Fruit fly (Drosophila melanogaster) whole organism, pupa: ENCODE data around the gene CG2991.
A peak's percentile ranks its signal among the peaks of the same experiment; 100 is the strongest.

Source experiments
- CG10348 ChIP-seq: fragments of 200-800 bp; sonication (Bioruptor generic); IDR thresholded peaks from 2 replicates; pipeline ENCODE4 v1.3.6; 2022; ENCODE audit warnings: missing biosample characterization, missing genetic modification characterization
- CG12605 ChIP-seq: fragments of 200-800 bp; sonication (Bioruptor generic); IDR thresholded peaks from 2 replicates; pipeline ENCODE4 v1.3.6; 2022; ENCODE audit warnings: missing biosample characterization, missing genetic modification characterization
- CG13204 ChIP-seq: fragments of 200-800 bp; sonication (Bioruptor generic); optimal IDR thresholded peaks from 2 replicates; lab custom pipeline; 2018; ENCODE audit warnings: missing biosample characterization, mild to moderate bottlenecking, missing genetic modification characterization, moderate library complexity
- CG14655 ChIP-seq: fragments of 200-800 bp; sonication (Bioruptor generic); optimal IDR thresholded peaks from 3 replicates; lab custom pipeline; 2017; ENCODE audit warnings: mild to moderate bottlenecking, missing biosample characterization, missing genetic modification reagents, missing genetic modification characterization
- CG15710 ChIP-seq: fragments of 200-800 bp; sonication (Bioruptor generic); optimal IDR thresholded peaks from 2 replicates; lab custom pipeline; 2018; ENCODE audit warnings: missing biosample characterization, mild to moderate bottlenecking, missing genetic modification characterization, moderate library complexity
- CG17806 ChIP-seq: fragments of 200-800 bp; sonication (Bioruptor generic); optimal IDR thresholded peaks from 2 replicates; lab custom pipeline; 2018; ENCODE audit warnings: missing biosample characterization, mild to moderate bottlenecking, missing genetic modification characterization, moderate library complexity
- CG32121 ChIP-seq: fragments of 200-800 bp; sonication (Bioruptor generic); IDR thresholded peaks from 2 replicates; pipeline ENCODE4 v1.3.6; 2022; ENCODE audit warnings: missing biosample characterization, missing genetic modification characterization
- CG34367 ChIP-seq: fragments of 200-800 bp; sonication (Bioruptor generic); optimal IDR thresholded peaks from 2 replicates; lab custom pipeline; 2018; ENCODE audit warnings: missing biosample characterization, mild to moderate bottlenecking, missing genetic modification characterization
- CG4496 ChIP-seq: fragments of 200-800 bp; sonication (Bioruptor generic); IDR thresholded peaks from 3 replicates; pipeline ENCODE4 v1.3.6; 2022; ENCODE audit warnings: missing biosample characterization, missing genetic modification characterization
- CG8159 ChIP-seq: fragments of 200-800 bp; sonication (Bioruptor generic); optimal IDR thresholded peaks from 3 replicates; lab custom pipeline; 2018; ENCODE audit warnings: missing biosample characterization, mild to moderate bottlenecking, missing genetic modification characterization, moderate library complexity
- CG8301 ChIP-seq: fragments of 200-800 bp; sonication (Bioruptor generic); optimal IDR thresholded peaks from 2 replicates; lab custom pipeline; 2018; ENCODE audit warnings: missing biosample characterization, mild to moderate bottlenecking, missing genetic modification characterization
- CG9948 ChIP-seq: fragments of 200-800 bp; sonication (Bioruptor generic); optimal IDR thresholded peaks from 2 replicates; lab custom pipeline; 2018; ENCODE audit warnings: missing biosample characterization, mild to moderate bottlenecking, missing genetic modification characterization, moderate library complexity
- D1 ChIP-seq: fragments of 200-800 bp; sonication (Bioruptor generic); optimal IDR thresholded peaks from 2 replicates; lab custom pipeline; 2018; ENCODE audit warnings: missing biosample characterization, mild to moderate bottlenecking, missing genetic modification characterization, moderate library complexity
- EcR ChIP-seq: fragments of 200-800 bp; sonication (Bioruptor generic); optimal IDR thresholded peaks from 3 replicates; lab custom pipeline; 2019; ENCODE audit warnings: missing biosample characterization, missing genetic modification characterization, mild to moderate bottlenecking, moderate library complexity, missing genetic modification reagents
- Ets98B ChIP-seq: fragments of 200-800 bp; sonication (Bioruptor generic); IDR thresholded peaks from 2 replicates; pipeline ENCODE4 v1.3.6; 2022; ENCODE audit warnings: missing biosample characterization, missing genetic modification characterization
- Pif1A ChIP-seq: fragments of 200-800 bp; sonication (Bioruptor generic); optimal IDR thresholded peaks from 3 replicates; lab custom pipeline; 2016; ENCODE audit warnings: missing biosample characterization, missing genetic modification characterization
- Pif1B ChIP-seq: fragments of 200-800 bp; sonication (Bioruptor generic); optimal IDR thresholded peaks from 3 replicates; lab custom pipeline; 2016; ENCODE audit warnings: missing biosample characterization, missing genetic modification characterization
- Snoo ChIP-seq: fragments of 200-800 bp; sonication (Bioruptor generic); optimal IDR thresholded peaks from 3 replicates; lab custom pipeline; 2017; ENCODE audit warnings: missing biosample characterization, mild to moderate bottlenecking, missing genetic modification characterization, inconsistent platforms
- fd96Ca ChIP-seq: fragments of 200-800 bp; sonication (Bioruptor generic); IDR thresholded peaks from 3 replicates; pipeline ENCODE4 v1.3.6; 2022; ENCODE audit warnings: missing biosample characterization, missing genetic modification characterization
- gl ChIP-seq: fragments of 200-800 bp; sonication (Bioruptor generic); optimal IDR thresholded peaks from 2 replicates; lab custom pipeline; 2018; ENCODE audit warnings: missing biosample characterization, mild to moderate bottlenecking, missing genetic modification characterization
- rn ChIP-seq: fragments of 200-800 bp; sonication (Bioruptor generic); IDR thresholded peaks from 2 replicates; pipeline ENCODE4 v1.3.6; 2022; ENCODE audit warnings: missing biosample characterization, missing genetic modification characterization

The CG2991 gene

DNA sequence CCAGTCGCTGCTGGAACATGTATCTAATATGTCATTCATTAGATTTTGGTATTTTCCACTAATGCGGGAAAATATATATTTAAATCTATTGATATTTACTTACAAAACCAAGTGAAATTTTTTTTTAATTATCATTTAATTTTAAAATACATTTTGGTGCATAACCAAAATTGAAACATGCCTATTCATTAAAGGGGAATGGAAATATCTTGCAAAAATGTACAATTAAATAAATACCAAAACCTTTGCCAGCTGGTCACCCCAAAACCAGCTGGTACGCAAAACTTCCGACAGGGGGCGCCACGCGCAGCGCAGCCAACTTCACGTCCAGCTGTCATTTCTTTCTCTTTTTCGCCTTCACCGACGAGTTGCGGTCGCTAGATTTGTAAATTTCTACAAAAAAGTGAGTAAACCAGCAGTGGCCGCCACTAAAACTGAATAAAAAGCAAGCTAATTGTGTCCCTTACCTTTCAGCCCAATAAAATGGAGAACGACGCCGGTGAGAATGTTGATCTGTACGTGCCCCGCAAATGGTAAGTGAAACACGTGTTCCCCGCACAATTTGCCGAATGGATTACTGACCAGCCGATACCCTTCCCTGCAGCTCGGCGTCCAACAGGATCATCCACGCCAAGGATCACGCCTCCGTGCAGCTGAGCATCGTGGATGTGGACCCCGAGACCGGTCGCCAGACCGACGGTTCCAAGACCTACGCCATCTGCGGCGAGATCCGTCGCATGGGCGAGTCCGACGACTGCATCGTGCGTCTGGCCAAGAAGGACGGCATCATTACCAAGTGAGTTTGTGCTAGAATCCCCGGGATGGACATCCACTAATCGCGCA is 970 bp upstream of the CG2991 start, which contains the start of the genes CG3104 and RpS21:
Gene CG3104 (minus strand): TSS at position 6 of the 843 bp plus-strand sequence.
Gene RpS21 (plus strand): TSS at position 298 of the 843 bp plus-strand sequence.
- TF ChIP-seq CG8159 (no peak), CG12605 (GFP tag; lab: Robert Waterston, UW) (peak; percentile 53; the same call in 1 of the 2 replicates), fd96Ca (GFP tag; lab: Robert Waterston, UW) (peak; percentile 59; the same call in 2 of the 3 replicates), gl (tag; lab: Kevin White, UChicago) (no peak), CG14655 (peak; percentile 67), CG34367 (tag; lab: Kevin White, UChicago) (peak; percentile 57), CG17806 (peak; percentile 37), CG4496 (peak; percentile 84), CG32121 (GFP tag; lab: Robert Waterston, UW) (peak; percentile 36; the same call in 1 of the 2 replicates), Snoo (tag; lab: Kevin White, UChicago) (peak; percentile 86), CG15710 (peak; percentile 53), Pif1A (GFP tag; lab: Kevin White, UChicago) (peak; percentile 54), CG10348 (GFP tag; lab: Robert Waterston, UW) (no peak), Pif1B (peak; percentile 9), Ets98B (GFP tag; lab: Robert Waterston, UW) (peak; percentile 60; the same call in 1 of the 2 replicates), rn (GFP tag; lab: Robert Waterston, UW) (peak; percentile 63), EcR (GFP tag; lab: Kevin White, UChicago) (no peak), D1 (no peak), CG13204 (GFP tag; lab: Kevin White, UChicago) (peak; percentile 48), CG9948 (tag; lab: Kevin White, UChicago) (peak; percentile 24), CG8301 (tag; lab: Kevin White, UChicago) (peak; percentile 1)

DNA sequence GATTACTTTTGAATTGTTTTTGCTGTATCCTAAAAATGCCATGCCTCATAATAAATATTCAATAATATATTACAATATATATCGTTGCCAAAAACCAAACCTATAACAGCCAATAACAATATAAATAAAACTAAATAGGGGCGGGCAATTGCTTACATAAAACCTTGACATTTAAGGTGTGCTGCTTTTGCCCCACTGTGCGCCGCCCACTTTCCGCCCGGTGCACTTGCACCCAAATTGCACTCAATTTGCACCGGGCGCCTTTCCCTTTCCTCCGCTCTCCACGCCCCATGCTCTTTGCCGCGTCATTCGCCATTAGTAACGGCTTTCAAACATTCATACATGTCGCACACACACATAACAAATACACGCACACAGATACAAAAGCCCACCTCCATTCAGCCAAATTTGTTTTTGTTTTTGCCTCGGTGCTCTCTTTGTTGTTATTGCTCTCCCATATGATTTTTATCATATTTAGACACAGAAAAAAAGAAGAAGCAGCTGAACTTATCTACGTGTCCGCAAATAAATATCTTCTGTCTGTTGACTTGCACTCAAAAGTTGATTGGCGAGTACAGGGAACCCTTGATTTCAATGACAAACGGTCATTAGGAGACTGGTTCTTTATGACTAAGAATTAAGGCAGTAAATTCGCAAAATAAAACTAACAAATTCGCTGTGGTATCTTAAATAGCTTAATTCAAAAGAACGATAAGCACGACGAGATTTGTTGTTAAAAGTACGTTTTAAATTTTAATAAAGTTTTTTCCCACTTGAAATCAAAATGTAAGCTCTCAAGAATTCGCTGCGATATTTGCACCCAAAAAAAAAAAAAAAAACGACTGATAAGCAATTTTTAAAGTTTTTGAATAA is 1.1 kb downstream of the CG2991 start:
- TF ChIP-seq CG8301 (tag; lab: Kevin White, UChicago) = peak; percentile 80
- TF ChIP-seq D1 = no peak
- peak; percentile 55 for TF ChIP-seq CG9948 (tag; lab: Kevin White, UChicago)
- TF ChIP-seq CG10348 (GFP tag; lab: Robert Waterston, UW) = no peak
- peak; percentile 48 for TF ChIP-seq Pif1B
- peak; percentile 84 for TF ChIP-seq CG14655
- peak; percentile 28 for TF ChIP-seq Pif1A (GFP tag; lab: Kevin White, UChicago)
- peak; percentile 41; the same call in 1 of the 2 replicates for TF ChIP-seq rn (GFP tag; lab: Robert Waterston, UW)
- TF ChIP-seq CG13204 (GFP tag; lab: Kevin White, UChicago) = no peak
- peak; percentile 84 for TF ChIP-seq Ets98B (GFP tag; lab: Robert Waterston, UW)
- no peak for TF ChIP-seq gl (tag; lab: Kevin White, UChicago)
- TF ChIP-seq CG34367 (tag; lab: Kevin White, UChicago) = peak; percentile 32
- TF ChIP-seq CG17806 = peak; percentile 48
- peak; percentile 84 for TF ChIP-seq fd96Ca (GFP tag; lab: Robert Waterston, UW)
- peak; percentile 81 for TF ChIP-seq CG32121 (GFP tag; lab: Robert Waterston, UW)
- TF ChIP-seq CG12605 (GFP tag; lab: Robert Waterston, UW) = peak; percentile 65
- peak; percentile 56 for TF ChIP-seq CG8159
- TF ChIP-seq CG15710 = no peak
- TF ChIP-seq CG4496 = peak; percentile 83
- TF ChIP-seq Snoo (tag; lab: Kevin White, UChicago) = peak; percentile 63
- peak; percentile 10 for TF ChIP-seq EcR (GFP tag; lab: Kevin White, UChicago)

DNA sequence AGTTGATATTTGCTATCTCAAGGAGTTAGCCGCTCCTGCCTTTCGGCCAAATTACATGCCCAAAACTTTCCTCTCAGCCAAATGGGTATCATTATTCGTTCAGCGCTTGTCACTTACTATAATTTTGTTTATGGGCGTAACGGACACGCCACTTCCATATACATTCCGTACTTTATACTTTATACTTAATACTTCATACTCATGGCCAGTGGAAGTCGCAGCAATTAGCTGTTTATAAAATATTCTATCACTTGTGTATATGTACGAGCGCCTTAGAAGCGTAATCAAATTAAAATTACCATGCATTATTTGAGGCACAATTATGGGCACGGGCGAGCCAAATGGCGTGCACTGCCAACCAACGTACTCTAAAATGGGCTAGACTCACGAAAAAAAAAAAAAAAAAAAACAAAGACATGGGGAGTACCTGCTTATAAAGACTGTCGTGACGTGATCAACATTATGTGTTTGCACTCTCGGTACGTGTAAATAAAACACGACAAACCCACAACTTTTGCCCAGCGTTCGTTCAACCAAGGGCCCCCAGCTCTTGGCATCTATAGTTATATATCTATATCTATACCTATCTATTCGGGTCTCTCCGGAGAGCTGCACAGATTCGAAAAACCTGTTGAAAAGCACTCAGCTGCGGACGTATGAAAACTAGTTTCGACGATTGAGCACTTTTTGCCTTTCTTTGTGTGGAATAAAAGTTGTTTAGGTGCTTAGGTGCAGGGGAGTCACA is 4.3 kb downstream of the CG2991 start:
- TF ChIP-seq fd96Ca (GFP tag; lab: Robert Waterston, UW) (peak; percentile 25; the same call in 1 of the 3 replicates), rn (GFP tag; lab: Robert Waterston, UW) (no peak), CG32121 (GFP tag; lab: Robert Waterston, UW) (0 out of 2 replicates have a peak, but pooled peaks have one; percentile 31), EcR (GFP tag; lab: Kevin White, UChicago) (peak; percentile 92)
- TF ChIP-seq, all 21 proteins: peak for 3

- TF ChIP-seq CG32121 (GFP tag; lab: Robert Waterston, UW) (peak; percentile 58), CG8159 (peak; percentile 21), CG4496 (peak; percentile 68), CG9948 (tag; lab: Kevin White, UChicago) (peak; percentile 19), CG8301 (tag; lab: Kevin White, UChicago) (peak; percentile 44), CG13204 (GFP tag; lab: Kevin White, UChicago) (no peak), CG17806 (peak; percentile 7), CG15710 (no peak), rn (GFP tag; lab: Robert Waterston, UW) (no peak), gl (tag; lab: Kevin White, UChicago) (peak; percentile 41), CG12605 (GFP tag; lab: Robert Waterston, UW) (no peak; the same call in 1 of the 2 replicates), Ets98B (GFP tag; lab: Robert Waterston, UW) (peak; percentile 58), CG10348 (GFP tag; lab: Robert Waterston, UW) (no peak), D1 (no peak), Pif1A (GFP tag; lab: Kevin White, UChicago) (peak; percentile 45), Pif1B (peak; percentile 48), CG34367 (tag; lab: Kevin White, UChicago) (no peak), CG14655 (peak; percentile 46), EcR (GFP tag; lab: Kevin White, UChicago) (peak; percentile 20), Snoo (tag; lab: Kevin White, UChicago) (no peak), fd96Ca (GFP tag; lab: Robert Waterston, UW) (peak; percentile 75)
- TF ChIP-seq, all 21 proteins: peak for 13
Measured at dm6 chr2L:2861885-2862620, 5.1 kb downstream of the CG2991 start.
